Fruit fly (Drosophila melanogaster) whole organism, embryonic: Measurements from ENCODE around the gene Cbl.
A peak's percentile ranks its signal among the peaks of the same experiment; 100 is the strongest.

Source experiments
- Adf1 ChIP-seq: fragments of 200-800 bp; sonication (Bioruptor generic); IDR thresholded peaks from 2 replicates; pipeline ENCODE4 v1.3.6; 2022; ENCODE audit warnings: missing biosample characterization, missing genetic modification characterization
- Blimp-1 ChIP-seq: fragments of 200-800 bp; sonication (Bioruptor generic); optimal IDR thresholded peaks from 3 replicates; lab custom pipeline; 2018; ENCODE audit warnings: missing biosample characterization, missing genetic modification characterization, mild to moderate bottlenecking, moderate library complexity, missing genetic modification reagents
- Bteb2 ChIP-seq: fragments of 200-800 bp; sonication (Bioruptor generic); optimal IDR thresholded peaks from 2 replicates; lab custom pipeline; 2016; ENCODE audit warnings: missing biosample characterization, missing genetic modification characterization
- CG10147 ChIP-seq: fragments of 200-800 bp; sonication (Bioruptor generic); optimal IDR thresholded peaks from 2 replicates; lab custom pipeline; 2019; ENCODE audit warnings: missing biosample characterization, mild to moderate bottlenecking, missing genetic modification characterization, moderate library complexity
- CG11695 ChIP-seq: fragments of 200-800 bp; sonication (Bioruptor generic); IDR thresholded peaks from 3 replicates; pipeline ENCODE4 v1.3.6; 2022; ENCODE audit warnings: missing biosample characterization, missing genetic modification characterization
- CG12219 ChIP-seq: fragments of 200-800 bp; sonication (Bioruptor generic); optimal IDR thresholded peaks from 3 replicates; lab custom pipeline; 2018; ENCODE audit warnings: missing biosample characterization, mild to moderate bottlenecking, missing genetic modification characterization
- CG12391 ChIP-seq: fragments of 200-800 bp; sonication (Bioruptor generic); optimal IDR thresholded peaks from 3 replicates; lab custom pipeline; 2018; ENCODE audit warnings: missing biosample characterization, mild to moderate bottlenecking, missing genetic modification characterization, moderate library complexity
- CG13424 ChIP-seq: fragments of 200-800 bp; sonication (Bioruptor generic); optimal IDR thresholded peaks from 2 replicates; lab custom pipeline; 2019; ENCODE audit warnings: missing biosample characterization, mild to moderate bottlenecking, missing genetic modification characterization, moderate library complexity
- CG14050 ChIP-seq: fragments of 200-800 bp; sonication (Bioruptor generic); IDR thresholded peaks from 3 replicates; pipeline ENCODE4 v1.3.6; 2022; ENCODE audit warnings: missing biosample characterization, missing genetic modification characterization
- CG17385 ChIP-seq: fragments of 200-800 bp; sonication (Bioruptor generic); optimal IDR thresholded peaks from 3 replicates; lab custom pipeline; 2018; ENCODE audit warnings: missing biosample characterization, mild to moderate bottlenecking, missing genetic modification characterization
- CG4282 ChIP-seq: fragments of 200-800 bp; sonication (Bioruptor generic); optimal IDR thresholded peaks from 2 replicates; lab custom pipeline; 2016; ENCODE audit warnings: missing biosample characterization, missing genetic modification characterization
- CG4360 ChIP-seq: fragments of 200-800 bp; sonication (Bioruptor generic); IDR thresholded peaks from 2 replicates; pipeline ENCODE4 v1.3.6; 2022; ENCODE audit warnings: missing biosample characterization, missing genetic modification characterization
- CG8281 ChIP-seq: fragments of 200-800 bp; sonication (Bioruptor generic); optimal IDR thresholded peaks from 2 replicates; lab custom pipeline; 2018; ENCODE audit warnings: missing biosample characterization, mild to moderate bottlenecking, missing genetic modification characterization, moderate library complexity
- CG8924 ChIP-seq: fragments of 200-800 bp; optimal IDR thresholded peaks from 3 replicates; lab custom pipeline; 2019; ENCODE audit warnings: missing biosample characterization, mild to moderate bottlenecking, missing genetic modification characterization, moderate library complexity
- CG9817 ChIP-seq: fragments of 200-800 bp; sonication (Bioruptor generic); optimal IDR thresholded peaks from 2 replicates; lab custom pipeline; 2018; ENCODE audit warnings: missing biosample characterization, mild to moderate bottlenecking, missing genetic modification characterization, moderate library complexity
- Drgx ChIP-seq: fragments of 200-800 bp; sonication (Bioruptor generic); IDR thresholded peaks from 2 replicates; pipeline ENCODE4 v1.3.6; 2022; ENCODE audit warnings: missing biosample characterization, missing genetic modification characterization
- Ets65A ChIP-seq: fragments of 200-800 bp; sonication (Bioruptor generic); peaks from one replicate; lab custom pipeline; 2016; ENCODE audit warnings: missing biosample characterization, missing genetic modification characterization
- Fer1 ChIP-seq: fragments of 200-800 bp; sonication (Bioruptor generic); optimal IDR thresholded peaks from 2 replicates; lab custom pipeline; 2017; ENCODE audit warnings: missing biosample characterization, mild to moderate bottlenecking, missing genetic modification characterization
- Fer2 ChIP-seq: fragments of 200-800 bp; sonication (Bioruptor generic); optimal IDR thresholded peaks from 2 replicates; lab custom pipeline; 2018; ENCODE audit warnings: missing biosample characterization, mild to moderate bottlenecking, missing genetic modification characterization, moderate library complexity
- Gug ChIP-seq: fragments of 200-800 bp; sonication (Bioruptor generic); IDR thresholded peaks from 4 replicates; pipeline ENCODE4 v1.3.6; 2022; ENCODE audit warnings: missing biosample characterization, missing genetic modification characterization
- H15 ChIP-seq: fragments of 200-800 bp; sonication (Bioruptor generic); IDR thresholded peaks from 3 replicates; pipeline ENCODE4 v1.3.6; 2022; ENCODE audit warnings: missing biosample characterization, missing genetic modification characterization
- Hand ChIP-seq: fragments of 200-800 bp; sonication (Bioruptor generic); optimal IDR thresholded peaks from 2 replicates; lab custom pipeline; 2017; ENCODE audit warnings: mild to moderate bottlenecking, missing biosample characterization, missing genetic modification reagents, missing genetic modification characterization
- Hr78 ChIP-seq, 2 experiments: fragments of 200-800 bp in 1 of 2; fragments of >200 bp in 1 of 2; sonication (Bioruptor generic) in 1 of 2; optimal IDR thresholded peaks; 2 replicates each; lab custom pipeline; 2017 to 2019; ENCODE audit warnings: missing biosample characterization in 2 of 2, missing genetic modification characterization in 2 of 2, mild to moderate bottlenecking in 1 of 2, moderate library complexity in 1 of 2
- NK7.1 ChIP-seq: fragments of 200-800 bp; sonication (Bioruptor generic); optimal IDR thresholded peaks from 3 replicates; lab custom pipeline; 2016; ENCODE audit warnings: missing biosample characterization, missing genetic modification characterization
- Optix ChIP-seq: fragments of 200-800 bp; sonication (Bioruptor generic); IDR thresholded peaks from 3 replicates; pipeline ENCODE4 v1.3.6; 2022; ENCODE audit warnings: missing biosample characterization, missing genetic modification characterization
- Side ChIP-seq: fragments of 200-800 bp; sonication (Bioruptor generic); optimal IDR thresholded peaks from 2 replicates; lab custom pipeline; 2016; ENCODE audit warnings: missing biosample characterization, missing genetic modification characterization
- Stat92E ChIP-seq, 3 experiments: fragments of >200 bp in 2 of 3; fragments of 200-800 bp in 1 of 3; sonication (Bioruptor generic) in 1 of 3; optimal IDR thresholded peaks; 2 replicates each; lab custom pipeline; 2017 to 2019; ENCODE audit warnings: missing biosample characterization in 3 of 3, missing genetic modification characterization in 3 of 3, mild to moderate bottlenecking in 1 of 3, moderate library complexity in 1 of 3
- ap ChIP-seq: fragments of 200-800 bp; sonication (Bioruptor generic); IDR thresholded peaks from 2 replicates; pipeline ENCODE4 v1.3.6; 2022; ENCODE audit warnings: missing biosample characterization, missing genetic modification characterization
- cg ChIP-seq: fragments of 200-800 bp; sonication (Bioruptor generic); optimal IDR thresholded peaks from 3 replicates; lab custom pipeline; 2019; ENCODE audit warnings: missing biosample characterization, mild to moderate bottlenecking, missing genetic modification characterization, moderate library complexity
- ind ChIP-seq: fragments of 200-800 bp; sonication (Bioruptor generic); optimal IDR thresholded peaks from 3 replicates; lab custom pipeline; 2016; ENCODE audit warnings: missing biosample characterization, missing genetic modification characterization
- lbe ChIP-seq: fragments of 200-800 bp; sonication (Bioruptor generic); optimal IDR thresholded peaks from 2 replicates; lab custom pipeline; 2016; ENCODE audit warnings: missing biosample characterization, mild to moderate bottlenecking, missing genetic modification characterization
- mirr ChIP-seq: fragments of 200-800 bp; sonication (Bioruptor generic); optimal IDR thresholded peaks from 3 replicates; lab custom pipeline; 2018; ENCODE audit warnings: missing biosample characterization, mild to moderate bottlenecking, missing genetic modification characterization
- nerfin-2 ChIP-seq: fragments of 200-800 bp; sonication (Bioruptor generic); IDR thresholded peaks from 2 replicates; pipeline ENCODE4 v1.3.6; 2022; ENCODE audit warnings: missing biosample characterization, missing genetic modification characterization; ENCODE audit not compliant: partially characterized antibody
- nom ChIP-seq: fragments of 200-800 bp; sonication (Bioruptor generic); optimal IDR thresholded peaks from 2 replicates; lab custom pipeline; 2017; ENCODE audit warnings: missing biosample characterization, missing genetic modification characterization, mild to moderate bottlenecking, moderate library complexity, missing genetic modification reagents
- oc ChIP-seq: fragments of 200-800 bp; sonication (Bioruptor generic); optimal IDR thresholded peaks from 2 replicates; lab custom pipeline; 2018; ENCODE audit warnings: missing biosample characterization, mild to moderate bottlenecking, missing genetic modification characterization, moderate library complexity
- phol ChIP-seq: fragments of 200-800 bp; sonication (Bioruptor generic); optimal IDR thresholded peaks from 3 replicates; lab custom pipeline; 2018; ENCODE audit warnings: missing biosample characterization, mild to moderate bottlenecking, missing genetic modification characterization, moderate library complexity
- sd ChIP-seq: fragments of 200-800 bp; sonication (Bioruptor generic); optimal IDR thresholded peaks from 3 replicates; lab custom pipeline; 2018; ENCODE audit warnings: missing biosample characterization, mild to moderate bottlenecking, missing genetic modification characterization, moderate library complexity
- tna ChIP-seq: fragments of 200-800 bp; sonication (Bioruptor generic); IDR thresholded peaks from 2 replicates; pipeline ENCODE4 v1.3.6; 2022; ENCODE audit warnings: missing biosample characterization, missing genetic modification characterization; ENCODE audit not compliant: partially characterized antibody

The Cbl gene

dm6 chr3L:8419622-8420176 lies 5.1 kb upstream of the Cbl start (continued):
- TF ChIP-seq CG10147 (GFP tag; lab: Kevin White, UChicago) (no peak), sd (tag; lab: Kevin White, UChicago) (peak; percentile 16)

DNA sequence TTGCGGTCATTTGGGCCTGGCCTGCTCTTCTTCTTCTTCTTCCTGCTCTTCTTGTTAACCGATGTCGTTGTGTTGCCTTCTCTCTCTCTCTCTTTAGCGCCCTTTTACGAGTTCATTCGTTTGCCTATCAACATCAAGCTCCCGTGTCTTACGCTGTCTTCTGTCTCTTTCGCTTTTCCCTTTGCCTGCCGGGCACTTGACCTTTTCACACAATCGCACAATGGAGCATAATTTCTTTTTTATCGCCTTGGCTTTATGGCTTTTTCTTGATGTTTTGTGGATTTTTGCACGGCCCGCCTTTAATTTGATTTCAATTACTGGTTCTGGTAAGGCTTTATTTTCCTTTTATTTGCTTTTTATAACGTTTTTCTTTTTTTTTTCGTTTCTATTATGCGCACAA lies 3.4 kb upstream of the Cbl start:
- TF ChIP-seq Hand, result no peak
- no peak for TF ChIP-seq nerfin-2
- TF ChIP-seq Side (GFP tag; lab: Kevin White, UChicago), result no peak
- no peak for TF ChIP-seq Blimp-1 (GFP tag; lab: Kevin White, UChicago)
- peak in 1 of 2 experiments; percentile 90 for TF ChIP-seq Hr78 (GFP tag; optimal IDR thresholded peaks at IDR 0.05; lab: Kevin White, UChicago)
- TF ChIP-seq H15 (GFP tag; lab: Robert Waterston, UW), result no peak
- TF ChIP-seq CG11695 (GFP tag; lab: Robert Waterston, UW), result no peak
- no peak for TF ChIP-seq mirr (GFP tag; lab: Kevin White, UChicago)
- TF ChIP-seq Stat92E (GFP tag; optimal IDR thresholded peaks at IDR 0.05; lab: Kevin White, UChicago), result no peak
- no peak for TF ChIP-seq CG14050 (GFP tag; lab: Robert Waterston, UW)
- no peak for TF ChIP-seq CG9817 (tag; lab: Kevin White, UChicago)
- no peak for TF ChIP-seq oc (tag; lab: Kevin White, UChicago)
- no peak for TF ChIP-seq ap (GFP tag; lab: Robert Waterston, UW)
- peak; percentile 65 for TF ChIP-seq CG17385
- TF ChIP-seq Ets65A (GFP tag; lab: Kevin White, UChicago), result peak; percentile 27
- TF ChIP-seq CG13424 (tag; lab: Kevin White, UChicago), result no peak
- TF ChIP-seq Fer2 (tag; lab: Kevin White, UChicago), result no peak
- no peak for TF ChIP-seq CG12391 (tag; lab: Kevin White, UChicago)
- TF ChIP-seq tna (GFP tag; lab: Robert Waterston, UW), result no peak
- TF ChIP-seq NK7.1, result no peak
- no peak for TF ChIP-seq Optix

DNA sequence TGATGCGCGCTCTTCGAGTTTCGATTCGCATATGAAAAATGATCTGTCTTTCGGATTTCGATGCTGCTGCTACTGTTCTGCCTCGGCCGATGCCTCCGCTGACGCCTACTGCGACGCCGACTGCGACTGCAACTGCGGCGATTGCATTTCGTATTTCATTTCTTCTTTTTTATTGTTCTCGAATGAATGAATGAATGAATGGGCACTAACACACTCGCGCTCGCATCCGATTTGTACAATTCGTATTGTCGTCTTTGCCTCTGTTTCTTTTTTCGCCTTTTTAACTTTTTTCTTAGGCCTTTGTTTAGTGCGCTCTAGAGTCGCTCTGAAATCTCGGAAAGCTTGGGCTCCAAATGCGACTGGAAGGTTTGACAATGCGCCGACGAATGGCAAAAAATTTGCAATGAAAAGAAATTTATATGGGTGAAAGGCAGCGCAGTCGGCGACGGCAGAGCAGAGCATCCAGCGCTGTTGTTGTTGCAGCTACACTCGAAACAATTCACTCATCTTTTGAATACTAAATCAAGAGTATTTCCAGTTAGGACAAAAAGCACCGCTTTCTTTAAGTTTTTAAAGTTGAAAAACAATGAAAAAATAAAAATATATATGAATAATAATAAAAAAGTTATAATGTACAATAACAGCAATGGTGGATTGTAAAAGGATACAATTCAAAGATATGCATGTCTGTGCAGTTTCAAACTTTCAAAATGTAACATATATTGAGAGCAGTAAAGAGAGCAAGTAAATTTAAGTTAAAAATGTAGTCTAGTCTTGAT lies 2.8 kb upstream of the Cbl start, which contains the start of gene CG32354:
Gene CG32354, minus strand, starts transcription at position 398 of the 779 bp plus-strand sequence.
- TF ChIP-seq phol (tag; lab: Kevin White, UChicago) (peak; percentile 15), Drgx (GFP tag; lab: Robert Waterston, UW) (0 out of 2 replicates have a peak, but pooled peaks have one; percentile 6), Bteb2 (GFP tag; lab: Kevin White, UChicago) (no peak), CG8924 (tag; lab: Kevin White, UChicago) (no peak), CG4282 (GFP tag; lab: Kevin White, UChicago) (no peak), Fer1 (GFP tag; lab: Kevin White, UChicago) (no peak), cg (GFP tag; lab: Kevin White, UChicago) (peak; percentile 15), CG12219 (no peak), Adf1 (peak; percentile 59), CG11695 (GFP tag; lab: Robert Waterston, UW) (no peak), CG8281 (tag; lab: Kevin White, UChicago) (peak; percentile 53), Gug (GFP tag; lab: Robert Waterston, UW) (peak; percentile 19; the same call in 2 of the 4 replicates), nom (GFP tag; lab: Kevin White, UChicago) (peak; percentile 53), ind (GFP tag; lab: Kevin White, UChicago) (no peak), lbe (GFP tag; lab: Kevin White, UChicago) (no peak), CG4360 (GFP tag; lab: Robert Waterston, UW) (peak; percentile 58)
- TF ChIP-seq, all 482 proteins: peak for 8
